Fruit fly (Drosophila melanogaster) whole organism, embryonic: ENCODE data around the gene HP5.
A peak's percentile ranks its signal among the peaks of the same experiment; 100 is the strongest.

ENCODE experiments used
- Aef1 ChIP-seq: fragments of 200-800 bp; sonication (Bioruptor generic); IDR thresholded peaks from 3 replicates; pipeline ENCODE4 v1.3.6; 2022; ENCODE audit warnings: missing biosample characterization, missing genetic modification characterization
- Atf-2 ChIP-seq: fragments of 200-800 bp; sonication (Bioruptor generic); optimal IDR thresholded peaks from 2 replicates; lab custom pipeline; 2016; ENCODE audit warnings: missing biosample characterization, missing genetic modification characterization
- B-H1 ChIP-seq: fragments of 200-800 bp; sonication (Bioruptor generic); IDR thresholded peaks from 3 replicates; pipeline ENCODE4 v1.3.6; 2022; ENCODE audit warnings: missing biosample characterization, missing genetic modification characterization
- B-H2 ChIP-seq: fragments of 200-800 bp; sonication (Bioruptor generic); optimal IDR thresholded peaks from 2 replicates; lab custom pipeline; 2018; ENCODE audit warnings: missing biosample characterization, mild to moderate bottlenecking, missing genetic modification characterization
- CG10462 ChIP-seq: fragments of 200-800 bp; sonication (Bioruptor generic); optimal IDR thresholded peaks from 2 replicates; lab custom pipeline; 2016; ENCODE audit warnings: missing biosample characterization, missing genetic modification characterization
- CG10979 ChIP-seq: fragments of 200-800 bp; sonication (Bioruptor generic); optimal IDR thresholded peaks from 2 replicates; lab custom pipeline; 2018; ENCODE audit warnings: missing biosample characterization, mild to moderate bottlenecking, missing genetic modification characterization, moderate library complexity
- CG14014 ChIP-seq: fragments of 200-800 bp; sonication (Bioruptor generic); IDR thresholded peaks from 2 replicates; pipeline ENCODE4 v1.3.6; 2022; ENCODE audit warnings: missing biosample characterization, missing genetic modification characterization
- CG14710 ChIP-seq: fragments of 200-800 bp; sonication (Bioruptor generic); optimal IDR thresholded peaks from 3 replicates; lab custom pipeline; 2019; ENCODE audit warnings: missing biosample characterization, mild to moderate bottlenecking, missing genetic modification characterization, moderate library complexity
- CG1529 ChIP-seq: fragments of 200-800 bp; sonication (Bioruptor generic); optimal IDR thresholded peaks from 3 replicates; lab custom pipeline; 2018; ENCODE audit warnings: missing biosample characterization, missing genetic modification characterization
- CG17385 ChIP-seq: fragments of 200-800 bp; sonication (Bioruptor generic); optimal IDR thresholded peaks from 3 replicates; lab custom pipeline; 2018; ENCODE audit warnings: missing biosample characterization, mild to moderate bottlenecking, missing genetic modification characterization
- CG1792 ChIP-seq: fragments of 200-800 bp; sonication (Bioruptor generic); optimal IDR thresholded peaks from 2 replicates; lab custom pipeline; 2016; ENCODE audit warnings: missing biosample characterization, missing genetic modification characterization
- CG18262 ChIP-seq: fragments of 200-800 bp; optimal IDR thresholded peaks from 3 replicates; lab custom pipeline; 2019; ENCODE audit warnings: missing biosample characterization, mild to moderate bottlenecking, missing genetic modification characterization, moderate library complexity
- CG18476 ChIP-seq: fragments of 200-800 bp; sonication (Bioruptor generic); optimal IDR thresholded peaks from 2 replicates; lab custom pipeline; 2016; ENCODE audit warnings: missing biosample characterization, mild to moderate bottlenecking, missing genetic modification characterization
- CG30431 ChIP-seq: fragments of 200-800 bp; sonication (Bioruptor generic); optimal IDR thresholded peaks from 2 replicates; lab custom pipeline; 2017; ENCODE audit warnings: missing biosample characterization, missing genetic modification characterization
- CG32532 ChIP-seq: fragments of 200-800 bp; sonication (Bioruptor generic); IDR thresholded peaks from 2 replicates; pipeline ENCODE4 v1.3.6; 2022; ENCODE audit warnings: missing biosample characterization, missing genetic modification characterization
- CG42726 ChIP-seq: fragments of 200-800 bp; sonication (Bioruptor generic); IDR thresholded peaks from 2 replicates; pipeline ENCODE4 v1.3.6; 2022; ENCODE audit warnings: missing biosample characterization, missing genetic modification characterization; ENCODE audit not compliant: partially characterized antibody
- CG7839 ChIP-seq: fragments of 200-800 bp; sonication (Bioruptor generic); optimal IDR thresholded peaks from 3 replicates; lab custom pipeline; 2018; ENCODE audit warnings: missing biosample characterization, mild to moderate bottlenecking, missing genetic modification characterization, moderate library complexity
- CG7963 ChIP-seq: fragments of 200-800 bp; sonication (Bioruptor generic); IDR thresholded peaks from 3 replicates; pipeline ENCODE4 v1.3.6; 2022; ENCODE audit warnings: missing biosample characterization, missing genetic modification characterization; ENCODE audit not compliant: partially characterized antibody
- CG9609 ChIP-seq: fragments of 200-800 bp; sonication (Bioruptor generic); optimal IDR thresholded peaks from 3 replicates; lab custom pipeline; 2016; ENCODE audit warnings: missing biosample characterization, missing genetic modification characterization
- CG9727 ChIP-seq: fragments of 200-800 bp; sonication (Bioruptor generic); optimal IDR thresholded peaks from 3 replicates; lab custom pipeline; 2017; ENCODE audit warnings: missing biosample characterization, mild to moderate bottlenecking, missing genetic modification characterization
- CoRest ChIP-seq: fragments of 200-800 bp; sonication (Bioruptor generic); optimal IDR thresholded peaks from 3 replicates; lab custom pipeline; 2018; ENCODE audit warnings: missing biosample characterization, mild to moderate bottlenecking, missing genetic modification characterization, moderate library complexity
- Dbx ChIP-seq: fragments of 200-800 bp; sonication (Bioruptor generic); IDR thresholded peaks from 3 replicates; pipeline ENCODE4 v1.3.6; 2022; ENCODE audit warnings: missing biosample characterization, missing genetic modification characterization
- Dip2 ChIP-seq: fragments of 200-800 bp; sonication (Bioruptor generic); IDR thresholded peaks from 2 replicates; pipeline ENCODE4 v1.3.6; 2022; ENCODE audit warnings: missing biosample characterization, missing genetic modification characterization
- E2f2 ChIP-seq: fragments of 200-800 bp; sonication (Bioruptor generic); IDR thresholded peaks from 2 replicates; pipeline ENCODE4 v1.3.6; 2022; ENCODE audit warnings: missing biosample characterization, missing genetic modification characterization
- Hmx ChIP-seq: fragments of 200-800 bp; sonication (Bioruptor generic); optimal IDR thresholded peaks from 2 replicates; lab custom pipeline; 2016; ENCODE audit warnings: missing biosample characterization, missing genetic modification characterization
- Hsf ChIP-seq: fragments of 200-800 bp; sonication (Bioruptor generic); optimal IDR thresholded peaks from 3 replicates; lab custom pipeline; 2016; ENCODE audit warnings: missing biosample characterization, missing genetic modification characterization
- Lim3 ChIP-seq: fragments of 200-800 bp; sonication (Bioruptor generic); IDR thresholded peaks from 2 replicates; pipeline ENCODE4 v1.3.6; 2022; ENCODE audit warnings: missing biosample characterization, missing genetic modification characterization
- Usf ChIP-seq: fragments of 200-800 bp; sonication (Bioruptor generic); optimal IDR thresholded peaks from 2 replicates; lab custom pipeline; 2017; ENCODE audit warnings: missing genotype, missing biosample characterization, missing genetic modification characterization
- ac ChIP-seq: fragments of 200-800 bp; sonication (Bioruptor generic); optimal IDR thresholded peaks from 3 replicates; lab custom pipeline; 2017; ENCODE audit warnings: missing biosample characterization, mild to moderate bottlenecking, missing genetic modification characterization
- bowl ChIP-seq: fragments of 200-800 bp; sonication (Bioruptor generic); IDR thresholded peaks from 2 replicates; pipeline ENCODE4 v1.3.6; 2022; ENCODE audit warnings: missing biosample characterization, missing genetic modification characterization
- btn ChIP-seq: fragments of 200-800 bp; sonication (Bioruptor generic); optimal IDR thresholded peaks from 2 replicates; lab custom pipeline; 2016; ENCODE audit warnings: missing biosample characterization, missing genetic modification characterization
- cad ChIP-seq: fragments of >200 bp; optimal IDR thresholded peaks from 2 replicates; lab custom pipeline; 2017; ENCODE audit warnings: missing biosample characterization, missing genetic modification characterization
- crp ChIP-seq, 2 experiments: fragments of 200-800 bp; sonication (Bioruptor generic); optimal IDR thresholded peaks; 2 replicates in 1 of 2; 3 replicates in 1 of 2; lab custom pipeline; 2017; ENCODE audit warnings: missing biosample characterization in 2 of 2, missing genetic modification characterization in 2 of 2, mild to moderate bottlenecking in 1 of 2, moderate library complexity in 1 of 2
- dan ChIP-seq: fragments of 200-800 bp; sonication (Bioruptor generic); IDR thresholded peaks from 2 replicates; pipeline ENCODE4 v1.3.6; 2022; ENCODE audit warnings: missing biosample characterization, missing genetic modification characterization
- disco-r ChIP-seq: fragments of 200-800 bp; sonication (Bioruptor generic); optimal IDR thresholded peaks from 2 replicates; lab custom pipeline; 2016; ENCODE audit warnings: missing biosample characterization, missing genetic modification characterization
- exex ChIP-seq: fragments of 200-800 bp; sonication (Bioruptor generic); optimal IDR thresholded peaks from 4 replicates; lab custom pipeline; 2018; ENCODE audit warnings: missing biosample characterization, mild to moderate bottlenecking, missing genetic modification characterization, moderate library complexity
- insv ChIP-seq, 2 experiments: fragments of 200-800 bp; sonication (Bioruptor generic); optimal IDR thresholded peaks; 3 replicates each; lab custom pipeline; 2016 to 2018; ENCODE audit warnings: missing biosample characterization in 2 of 2, missing genetic modification characterization in 2 of 2
- jigr1 ChIP-seq: fragments of 200-800 bp; sonication (Bioruptor generic); IDR thresholded peaks from 3 replicates; pipeline ENCODE4 v1.3.6; 2022; ENCODE audit warnings: missing biosample characterization, missing genetic modification characterization
- knrl ChIP-seq: fragments of 200-800 bp; sonication (Bioruptor generic); IDR thresholded peaks from 3 replicates; pipeline ENCODE4 v1.3.6; 2022; ENCODE audit warnings: missing biosample characterization, missing genetic modification characterization; ENCODE audit not compliant: partially characterized antibody
- lmd ChIP-seq: fragments of 200-800 bp; sonication (Bioruptor generic); IDR thresholded peaks from 2 replicates; pipeline ENCODE4 v1.3.6; 2022; ENCODE audit warnings: missing biosample characterization, missing genetic modification characterization
- maf-S ChIP-seq: fragments of 200-800 bp; sonication (Bioruptor generic); optimal IDR thresholded peaks from 2 replicates; lab custom pipeline; 2016; ENCODE audit warnings: missing biosample characterization, missing genetic modification characterization
- sc ChIP-seq, 3 experiments: fragments of >200 bp in 2 of 3; fragments of 200-800 bp in 1 of 3; sonication (Bioruptor generic) in 1 of 3; optimal IDR thresholded peaks; 2 replicates in 2 of 3; 3 replicates in 1 of 3; lab custom pipeline; 2017; ENCODE audit warnings: mild to moderate bottlenecking in 1 of 3, missing biosample characterization in 1 of 3, missing genetic modification characterization in 1 of 3, missing genetic modification reagents in 1 of 3
- sim ChIP-seq: fragments of 200-800 bp; sonication (Bioruptor generic); IDR thresholded peaks from 2 replicates; pipeline ENCODE4 v1.3.6; 2022; ENCODE audit warnings: missing biosample characterization, missing genetic modification characterization
- slp2 ChIP-seq: fragments of 200-800 bp; sonication (Bioruptor generic); optimal IDR thresholded peaks from 2 replicates; lab custom pipeline; 2016; ENCODE audit warnings: missing biosample characterization, missing genetic modification characterization
- tgo ChIP-seq: fragments of 200-800 bp; sonication (Bioruptor generic); IDR thresholded peaks from 3 replicates; pipeline ENCODE4 v1.3.6; 2022; ENCODE audit warnings: missing biosample characterization, missing genetic modification characterization
- toy ChIP-seq: fragments of 200-800 bp; sonication (Bioruptor generic); IDR thresholded peaks from 2 replicates; pipeline ENCODE4 v1.3.6; 2022; ENCODE audit warnings: missing biosample characterization, missing genetic modification characterization
- trem ChIP-seq: fragments of 200-800 bp; optimal IDR thresholded peaks from 3 replicates; lab custom pipeline; 2019; ENCODE audit warnings: missing biosample characterization, mild to moderate bottlenecking, missing genetic modification characterization, moderate library complexity
- trh ChIP-seq: fragments of 200-800 bp; sonication (Bioruptor generic); optimal IDR thresholded peaks from 2 replicates; lab custom pipeline; 2016; ENCODE audit warnings: missing biosample characterization, missing genetic modification characterization
- tup ChIP-seq: fragments of 200-800 bp; sonication (Bioruptor generic); optimal IDR thresholded peaks from 2 replicates; lab custom pipeline; 2016; ENCODE audit warnings: missing biosample characterization, mild to moderate bottlenecking, missing genetic modification characterization, moderate library complexity
- unpg ChIP-seq: fragments of 200-800 bp; sonication (Bioruptor generic); optimal IDR thresholded peaks from 3 replicates; lab custom pipeline; 2018; ENCODE audit warnings: missing biosample characterization, mild to moderate bottlenecking, missing genetic modification characterization, moderate library complexity

Gene HP5

DNA sequence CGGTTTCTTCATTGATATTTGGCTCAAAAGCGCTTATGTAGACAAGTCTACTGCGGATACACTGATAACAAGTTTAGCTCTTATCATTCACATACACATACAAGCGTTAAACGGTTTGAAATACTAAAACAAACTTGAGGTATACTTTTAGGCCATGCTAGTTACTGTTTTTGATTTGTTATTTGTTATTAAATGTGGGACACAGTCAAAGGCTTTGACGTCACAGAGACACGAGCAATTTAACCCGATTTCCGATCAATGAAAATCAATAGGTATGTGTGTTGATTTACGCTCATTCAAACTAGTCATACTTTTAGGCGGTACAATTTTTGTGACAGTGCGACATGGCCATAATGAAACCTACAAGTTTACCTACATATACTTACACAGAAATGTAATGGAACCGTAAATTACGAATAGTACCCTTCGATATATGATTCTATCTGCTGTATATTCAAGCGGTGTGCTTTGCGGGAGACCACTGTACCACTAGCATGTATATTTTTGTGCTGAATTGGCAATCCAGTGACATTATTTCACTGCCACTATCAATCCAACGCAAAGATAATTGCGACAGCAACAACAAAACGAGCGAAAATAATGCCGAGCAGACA is 7.7 kb upstream of the HP5 start (continued):
- TF ChIP-seq CG14014 (GFP tag; lab: Robert Waterston, UW) = peak; percentile 85
- TF ChIP-seq knrl = no peak
- TF ChIP-seq Hmx = no peak
- no peak for TF ChIP-seq CG1529 (GFP tag; lab: Kevin White, UChicago)
- TF ChIP-seq sim (GFP tag; lab: Robert Waterston, UW) = no peak
- no peak for TF ChIP-seq tup (GFP tag; lab: Kevin White, UChicago)
- TF ChIP-seq CG7963 (GFP tag; lab: Robert Waterston, UW) = no peak
- no peak for TF ChIP-seq Lim3 (GFP tag; lab: Robert Waterston, UW)
- TF ChIP-seq unpg = peak; percentile 73
- peak; percentile 49 for TF ChIP-seq CG18262
- 0 out of 3 replicates have a peak, but pooled peaks have one; percentile 18 for TF ChIP-seq jigr1 (GFP tag; lab: Robert Waterston, UW)
- TF ChIP-seq CG30431 (GFP tag; lab: Kevin White, UChicago) = peak; percentile 26
- TF ChIP-seq maf-S (GFP tag; lab: Kevin White, UChicago) = peak; percentile 74
- no peak for TF ChIP-seq Dip2 (GFP tag; lab: Robert Waterston, UW)
- peak; percentile 31 for TF ChIP-seq CG18476 (GFP tag; lab: Kevin White, UChicago)
- TF ChIP-seq CG9727 (GFP tag; lab: Kevin White, UChicago) = peak; percentile 62
- no peak for TF ChIP-seq cad (GFP tag; lab: Kevin White, UChicago)
- peak; percentile 71 for TF ChIP-seq toy (GFP tag; lab: Robert Waterston, UW)
- TF ChIP-seq B-H1 (GFP tag; lab: Robert Waterston, UW) = peak; percentile 71
- TF ChIP-seq Hsf (GFP tag; lab: Kevin White, UChicago) = peak; percentile 80
- TF ChIP-seq CG10979 (tag; lab: Kevin White, UChicago) = no peak
- TF ChIP-seq CG42726 (GFP tag; lab: Robert Waterston, UW) = no peak
- TF ChIP-seq Atf-2 (GFP tag; lab: Kevin White, UChicago) = peak; percentile 57
- TF ChIP-seq exex = peak; percentile 78
- TF ChIP-seq CG17385 = peak; percentile 50
- TF ChIP-seq bowl (GFP tag; lab: Robert Waterston, UW) = no peak
- TF ChIP-seq lmd (GFP tag; lab: Robert Waterston, UW) = peak; percentile 88
- TF ChIP-seq CoRest (tag; lab: Kevin White, UChicago) = peak; percentile 78
- peak; percentile 77 for TF ChIP-seq CG1792
- TF ChIP-seq Usf (GFP tag; lab: Kevin White, UChicago) = peak; percentile 73
- no peak for TF ChIP-seq CG14710 (tag; lab: Kevin White, UChicago)
- peak; percentile 42 for TF ChIP-seq slp2 (GFP tag; lab: Kevin White, UChicago)
- peak; percentile 84 for TF ChIP-seq CG9609
- no peak for TF ChIP-seq dan (GFP tag; lab: Robert Waterston, UW)
- no peak for TF ChIP-seq crp (GFP tag; optimal IDR thresholded peaks at IDR 0.05; lab: Kevin White, UChicago)
- no peak for TF ChIP-seq ac (GFP tag; lab: Kevin White, UChicago)
- TF ChIP-seq Dbx (GFP tag; lab: Robert Waterston, UW) = peak; percentile 92
- peak; percentile 23 for TF ChIP-seq btn
- TF ChIP-seq E2f2 (GFP tag; lab: Robert Waterston, UW) = peak; percentile 27
- no peak for TF ChIP-seq sc (optimal IDR thresholded peaks at IDR 0.05; lab: Kevin White, UChicago)
- TF ChIP-seq sc (GFP tag; optimal IDR thresholded peaks at IDR 0.05; lab: Kevin White, UChicago) = no peak
- peak; percentile 88 for TF ChIP-seq CG7839
- no peak for TF ChIP-seq CG10462 (GFP tag; lab: Kevin White, UChicago)
- TF ChIP-seq tgo (GFP tag; lab: Robert Waterston, UW) = peak; percentile 69; the same call in 2 of the 3 replicates
- TF ChIP-seq CG32532 (GFP tag; lab: Robert Waterston, UW) = peak; percentile 92
- TF ChIP-seq disco-r (GFP tag; lab: Kevin White, UChicago) = peak; percentile 62
- TF ChIP-seq B-H2 (GFP tag; lab: Kevin White, UChicago) = peak; percentile 78
- TF ChIP-seq trh = no peak
- TF ChIP-seq trem (tag; lab: Kevin White, UChicago) = no peak
- TF ChIP-seq Aef1 (GFP tag; lab: Robert Waterston, UW) = peak; percentile 78
- no peak for TF ChIP-seq insv (GFP tag; optimal IDR thresholded peaks at IDR 0.05; lab: Kevin White, UChicago)
